Worm (Caenorhabditis elegans) whole organism, young adult: Measurements from ENCODE around the gene R07E4.1.

Source experiments
- B0035.1 ChIP-seq: sonication (generic microtip); optimal IDR thresholded peaks from 2 replicates; lab custom pipeline; 2016; ENCODE audit warnings: missing genetic modification characterization, mild to moderate bottlenecking, missing compliant biosample characterization, missing genotype, missing genetic modification reagents
- B0261.1 ChIP-seq: sonication (generic microtip); optimal IDR thresholded peaks from 2 replicates; lab custom pipeline; 2016; ENCODE audit warnings: mild to moderate bottlenecking, missing genetic modification characterization, moderate library complexity, missing compliant biosample characterization
- B0336.3 ChIP-seq: fragments of 200-800 bp; sonication (Bioruptor generic); IDR thresholded peaks from 2 replicates; pipeline ENCODE4 v1.3.6; 2022; ENCODE audit warnings: missing genetic modification characterization, missing compliant biosample characterization
- C06A6.2 ChIP-seq: fragments of 200-800 bp; sonication (Bioruptor generic); conservative IDR thresholded peaks from 2 replicates; pipeline ENCODE4 v1.3.6; 2022; ENCODE audit warnings: missing genetic modification characterization, missing compliant biosample characterization
- F23B12.7 ChIP-seq: sonication (generic microtip); optimal IDR thresholded peaks from 2 replicates; lab custom pipeline; 2017; ENCODE audit warnings: missing genetic modification characterization, mild to moderate bottlenecking, missing compliant biosample characterization, antibody characterized with exemption, moderate library complexity; ENCODE audit not compliant: insufficient read depth
- F37B4.10 ChIP-seq: fragments of 200-800 bp; sonication (Bioruptor generic); IDR thresholded peaks from 2 replicates; pipeline ENCODE4 v1.3.6; 2022; ENCODE audit warnings: missing genetic modification characterization, missing compliant biosample characterization
- F39B2.1 ChIP-seq: fragments of 200-800 bp; sonication (Bioruptor generic); IDR thresholded peaks from 2 replicates; pipeline ENCODE4 v1.3.6; 2022; ENCODE audit warnings: missing genetic modification reagents, missing genetic modification characterization, missing compliant biosample characterization
- K11D2.4 ChIP-seq: fragments of 200-800 bp; sonication (Bioruptor generic); IDR thresholded peaks from 2 replicates; pipeline ENCODE4 v1.3.6; 2022; ENCODE audit warnings: missing genetic modification reagents, missing genetic modification characterization, missing compliant biosample characterization
- Y53G8AR.9 ChIP-seq: fragments of 200-800 bp; sonication (Bioruptor generic); conservative IDR thresholded peaks from 2 replicates; pipeline ENCODE4 v1.3.6; 2022; ENCODE audit warnings: missing genetic modification reagents, missing genetic modification characterization, missing compliant biosample characterization
- Y95B8A.8 ChIP-seq: fragments of 200-800 bp; sonication (Bioruptor generic); IDR thresholded peaks from 2 replicates; pipeline ENCODE4 v1.3.6; 2022; ENCODE audit warnings: missing genetic modification reagents, missing genetic modification characterization, missing compliant biosample characterization
- akir-1 ChIP-seq: fragments of 200-800 bp; sonication (Bioruptor generic); optimal IDR thresholded peaks from 2 replicates; lab custom pipeline; 2018; ENCODE audit warnings: mild to moderate bottlenecking, missing genetic modification characterization, moderate library complexity, missing compliant biosample characterization
- ama-1 ChIP-seq, 3 experiments: fragments of 150-350 bp in 1 of 3; sonication (generic microtip) in 2 of 3; optimal IDR thresholded peaks; 2 replicates each; lab custom pipeline; 2014 to 2018; ENCODE audit warnings: missing biosample characterization in 2 of 3, missing genetic modification characterization in 2 of 3, missing genetic modification reagents in 2 of 3
- atf-7 ChIP-seq: sonication (generic microtip); optimal IDR thresholded peaks from 2 replicates; lab custom pipeline; 2017; ENCODE audit warnings: mild to moderate bottlenecking, missing genetic modification characterization, missing compliant biosample characterization
- athp-1 ChIP-seq: sonication (generic microtip); optimal IDR thresholded peaks from 2 replicates; lab custom pipeline; 2017; ENCODE audit warnings: mild to moderate bottlenecking, missing genetic modification characterization, missing compliant biosample characterization
- attf-5 ChIP-seq: fragments of 200-800 bp; sonication (Bioruptor generic); optimal IDR thresholded peaks from 2 replicates; lab custom pipeline; 2018; ENCODE audit warnings: mild to moderate bottlenecking, missing genetic modification characterization, missing compliant biosample characterization
- attf-6 ChIP-seq: fragments of 200-800 bp; sonication (Bioruptor generic); IDR thresholded peaks from 2 replicates; pipeline ENCODE4 v1.3.6; 2022; ENCODE audit warnings: missing genetic modification reagents, missing genetic modification characterization, missing compliant biosample characterization
- bed-1 ChIP-seq: fragments of 200-800 bp; sonication (Bioruptor generic); IDR thresholded peaks from 2 replicates; pipeline ENCODE4 v1.3.6; 2022; ENCODE audit warnings: missing genetic modification reagents, missing genetic modification characterization, missing compliant biosample characterization
- ceh-27 ChIP-seq: fragments of 200-800 bp; sonication (Bioruptor generic); optimal IDR thresholded peaks from 2 replicates; lab custom pipeline; 2018; ENCODE audit warnings: mild to moderate bottlenecking, missing genetic modification characterization, moderate library complexity, missing compliant biosample characterization
- ceh-91 ChIP-seq: fragments of 200-800 bp; sonication (Bioruptor generic); IDR thresholded peaks from 2 replicates; pipeline ENCODE4 v1.3.6; 2022; ENCODE audit warnings: missing genetic modification reagents, missing genetic modification characterization, missing compliant biosample characterization
- dpl-1 ChIP-seq: fragments of 150-350 bp; optimal IDR thresholded peaks from 2 replicates; lab custom pipeline; 2014; ENCODE audit warnings: missing biosample characterization, missing genetic modification reagents, missing genetic modification characterization
- efl-1 ChIP-seq: fragments of 150-350 bp; optimal IDR thresholded peaks from 2 replicates; lab custom pipeline; 2014; ENCODE audit warnings: missing biosample characterization, missing genetic modification reagents, missing genetic modification characterization
- egl-18 ChIP-seq: fragments of 200-800 bp; sonication (Bioruptor generic); IDR thresholded peaks from 2 replicates; pipeline ENCODE4 v1.3.6; 2022; ENCODE audit warnings: missing genetic modification reagents, missing genetic modification characterization, missing compliant biosample characterization
- hlh-12 ChIP-seq: sonication (generic microtip); optimal IDR thresholded peaks from 2 replicates; lab custom pipeline; 2016; ENCODE audit warnings: missing genetic modification characterization, missing compliant biosample characterization
- hmg-1.2 ChIP-seq: fragments of 200-800 bp; sonication (Bioruptor generic); IDR thresholded peaks from 2 replicates; pipeline ENCODE4 v1.3.6; 2022; ENCODE audit warnings: missing genetic modification reagents, missing genetic modification characterization, missing compliant biosample characterization
- lag-1 ChIP-seq: fragments of 200-800 bp; sonication (Bioruptor generic); IDR thresholded peaks from 2 replicates; pipeline ENCODE4 v1.3.6; 2022; ENCODE audit warnings: missing genetic modification reagents, missing genetic modification characterization, missing compliant biosample characterization
- let-607 ChIP-seq, 2 experiments: fragments of 200-800 bp in 1 of 2; sonication (Bioruptor generic) in 1 of 2; sonication (generic microtip) in 1 of 2; optimal IDR thresholded peaks; 2 replicates each; lab custom pipeline; 2016 to 2018; ENCODE audit warnings: mild to moderate bottlenecking in 2 of 2, missing compliant biosample characterization in 2 of 2, missing genetic modification characterization in 2 of 2, moderate library complexity in 2 of 2, missing genotype in 1 of 2
- lin-26 ChIP-seq: fragments of 200-800 bp; sonication (Bioruptor generic); IDR thresholded peaks from 2 replicates; pipeline ENCODE4 v1.3.6; 2022; ENCODE audit warnings: missing genetic modification reagents, missing genetic modification characterization, missing compliant biosample characterization
- lin-35 ChIP-seq, 3 experiments: fragments of 150-350 bp in 2 of 3; sonication (generic microtip) in 1 of 3; optimal IDR thresholded peaks; 2 replicates each; lab custom pipeline; 2014 to 2018; ENCODE audit warnings: missing biosample characterization in 3 of 3, missing genetic modification characterization in 3 of 3, missing genetic modification reagents in 3 of 3
- lin-40 ChIP-seq: sonication (generic microtip); optimal IDR thresholded peaks from 2 replicates; lab custom pipeline; 2016; ENCODE audit warnings: missing genetic modification characterization, mild to moderate bottlenecking, missing compliant biosample characterization, missing genotype, missing genetic modification reagents
- madf-10 ChIP-seq: sonication (generic microtip); optimal IDR thresholded peaks from 2 replicates; lab custom pipeline; 2016; ENCODE audit warnings: mild to moderate bottlenecking, missing genetic modification characterization, missing compliant biosample characterization
- madf-8 ChIP-seq: fragments of 200-800 bp; sonication (Bioruptor generic); conservative IDR thresholded peaks from 2 replicates; pipeline ENCODE4 v1.3.6; 2022; ENCODE audit warnings: missing genetic modification reagents, missing genetic modification characterization, missing compliant biosample characterization
- mcd-1 ChIP-seq: fragments of 200-800 bp; sonication (Bioruptor generic); IDR thresholded peaks from 2 replicates; pipeline ENCODE4 v1.3.6; 2022; ENCODE audit warnings: missing genetic modification reagents, missing genetic modification characterization, missing compliant biosample characterization
- nfyb-1 ChIP-seq: fragments of 200-800 bp; sonication (Bioruptor generic); IDR thresholded peaks from 2 replicates; pipeline ENCODE4 v1.3.6; 2022; ENCODE audit warnings: missing genetic modification reagents, missing genetic modification characterization, missing compliant biosample characterization
- nhr-120 ChIP-seq: fragments of 200-800 bp; sonication (Bioruptor generic); IDR thresholded peaks from 2 replicates; pipeline ENCODE4 v1.3.6; 2022; ENCODE audit warnings: missing genetic modification characterization, missing compliant biosample characterization
- nhr-90 ChIP-seq: sonication (generic microtip); optimal IDR thresholded peaks from 2 replicates; lab custom pipeline; 2016; ENCODE audit warnings: missing genotype, mild to moderate bottlenecking, missing genetic modification characterization, missing compliant biosample characterization
- pbrm-1 ChIP-seq: fragments of 200-800 bp; sonication (Bioruptor generic); IDR thresholded peaks from 2 replicates; pipeline ENCODE4 v1.3.6; 2022; ENCODE audit warnings: missing genetic modification reagents, missing genetic modification characterization, missing compliant biosample characterization
- repo-1 ChIP-seq: sonication (generic microtip); optimal IDR thresholded peaks from 2 replicates; lab custom pipeline; 2017; ENCODE audit warnings: mild to moderate bottlenecking, missing genetic modification characterization, missing compliant biosample characterization
- rpc-1 ChIP-seq, 2 experiments: fragments of 150-350 bp in 1 of 2; sonication (generic microtip) in 1 of 2; optimal IDR thresholded peaks; 2 replicates each; lab custom pipeline; 2014 to 2018; ENCODE audit warnings: missing biosample characterization in 1 of 2, missing genetic modification characterization in 1 of 2, missing genetic modification reagents in 1 of 2, missing genotype in 1 of 2
- snpc-1.1 ChIP-seq: sonication (generic microtip); optimal IDR thresholded peaks from 2 replicates; lab custom pipeline; 2017; ENCODE audit warnings: missing genetic modification characterization, mild to moderate bottlenecking, missing compliant biosample characterization, antibody characterized with exemption, moderate library complexity, missing genotype, missing genetic modification reagents; ENCODE audit not compliant: insufficient read depth
- snpc-4 ChIP-seq, 5 experiments: fragments of 150-350 bp in 1 of 5; sonication (generic microtip) in 4 of 5; optimal IDR thresholded peaks; 2 replicates each; lab custom pipeline; 2014 to 2018; ENCODE audit warnings: missing genetic modification characterization in 5 of 5, missing biosample characterization in 3 of 5, antibody characterized with exemption in 2 of 5, mild to moderate bottlenecking in 2 of 5, missing compliant biosample characterization in 2 of 5, missing genotype in 2 of 5, moderate library complexity in 2 of 5, missing genetic modification reagents in 1 of 5
- somi-1 ChIP-seq: fragments of 200-800 bp; sonication (Bioruptor generic); optimal IDR thresholded peaks from 2 replicates; lab custom pipeline; 2018; ENCODE audit warnings: mild to moderate bottlenecking, missing genetic modification characterization, missing compliant biosample characterization
- unc-130 ChIP-seq: sonication (generic microtip); optimal IDR thresholded peaks from 2 replicates; lab custom pipeline; 2016; ENCODE audit warnings: missing genetic modification reagents, missing genetic modification characterization, missing compliant biosample characterization
- unc-62 ChIP-seq: fragments of 150-350 bp; optimal IDR thresholded peaks from 2 replicates; lab custom pipeline; 2014; ENCODE audit warnings: missing biosample characterization, missing genetic modification reagents, missing genetic modification characterization
- zfh-2 ChIP-seq: fragments of 200-800 bp; sonication (Bioruptor generic); conservative IDR thresholded peaks from 2 replicates; pipeline ENCODE4 v1.3.6; 2022; ENCODE audit warnings: missing genetic modification reagents, missing genetic modification characterization, missing compliant biosample characterization
- ztf-26 ChIP-seq: sonication (generic microtip); optimal IDR thresholded peaks from 2 replicates; lab custom pipeline; 2017; ENCODE audit warnings: missing genetic modification characterization, missing compliant biosample characterization
- ztf-3 ChIP-seq: fragments of 200-800 bp; sonication (Bioruptor generic); optimal IDR thresholded peaks from 2 replicates; lab custom pipeline; 2018; ENCODE audit warnings: mild to moderate bottlenecking, missing genetic modification characterization, missing compliant biosample characterization
- ztf-6 ChIP-seq: fragments of 200-800 bp; sonication (Bioruptor generic); IDR thresholded peaks from 2 replicates; pipeline ENCODE4 v1.3.6; 2022; ENCODE audit warnings: missing genetic modification reagents, missing genetic modification characterization, missing compliant biosample characterization

The R07E4.1 gene

ce11 chrX:5984581-5985039 lies 25.7 kb downstream of the R07E4.1 start, which contains the start of gene klp-13 (continued):
- TF ChIP-seq ztf-3: no peak
- no peak for TF ChIP-seq Y95B8A.8 (GFP tag; lab: Robert Waterston, UW)
- TF ChIP-seq madf-10 (tag; lab: Kevin White, UChicago): peak; percentile 98
- peak in 1 of 3 experiments; percentile 83 for TF ChIP-seq lin-35 (GFP tag; optimal IDR thresholded peaks at IDR 0.05; lab: Kevin White, UChicago)
- no peak for TF ChIP-seq B0035.1 (tag; lab: Kevin White, UChicago)
- TF ChIP-seq atf-7 (tag; lab: Kevin White, UChicago): no peak
- TF ChIP-seq efl-1: peak; percentile 70
- TF ChIP-seq somi-1: peak; percentile 16
- no peak for TF ChIP-seq snpc-1.1 (tag; lab: Kevin White, UChicago)
- TF ChIP-seq let-607 (tag; optimal IDR thresholded peaks at IDR 0.05; lab: Kevin White, UChicago): peak; percentile 30 to 83
- peak; percentile 82 for TF ChIP-seq attf-5 (GFP tag; lab: Kevin White, UChicago)
- TF ChIP-seq lin-26 (GFP tag; lab: Robert Waterston, UW): no peak
- no peak for TF ChIP-seq C06A6.2 (GFP tag; lab: Robert Waterston, UW)
- TF ChIP-seq repo-1 (tag; lab: Kevin White, UChicago): no peak
- TF ChIP-seq nhr-120: no peak
- TF ChIP-seq ztf-6 (GFP tag; lab: Robert Waterston, UW): no peak
- peak; percentile 78 for TF ChIP-seq lin-40 (tag; lab: Kevin White, UChicago)
- TF ChIP-seq ceh-91 (GFP tag; lab: Robert Waterston, UW): no peak
- peak; percentile 51 for TF ChIP-seq dpl-1 (GFP tag; lab: Kevin White, UChicago)
- TF ChIP-seq K11D2.4 (GFP tag; lab: Robert Waterston, UW): peak; percentile 67
- TF ChIP-seq hmg-1.2: peak; percentile 87
- no peak for TF ChIP-seq nhr-90 (tag; lab: Kevin White, UChicago)
- no peak for TF ChIP-seq B0261.1 (tag; lab: Kevin White, UChicago)
- TF ChIP-seq madf-8 (GFP tag; lab: Robert Waterston, UW): no peak
- no peak; the same call in 1 of the 2 replicates for TF ChIP-seq B0336.3 (GFP tag; lab: Robert Waterston, UW)
- 0 out of 2 replicates have a peak, but pooled peaks have one; percentile 86 for TF ChIP-seq F37B4.10
- TF ChIP-seq attf-6 (GFP tag; lab: Robert Waterston, UW): no peak
- no peak for TF ChIP-seq snpc-4 (GFP tag; optimal IDR thresholded peaks at IDR 0.05; lab: Kevin White, UChicago)
- TF ChIP-seq snpc-4 (tag; optimal IDR thresholded peaks at IDR 0.05; lab: Kevin White, UChicago): peak in 1 of 4 experiments; percentile 57
- no peak for TF ChIP-seq lag-1 (GFP tag; lab: Robert Waterston, UW)
- TF ChIP-seq F23B12.7 (tag; lab: Kevin White, UChicago): peak; percentile 50
- no peak for TF ChIP-seq hlh-12 (tag; lab: Kevin White, UChicago)
- TF ChIP-seq rpc-1 (optimal IDR thresholded peaks at IDR 0.05; lab: Kevin White, UChicago): no peak
- TF ChIP-seq rpc-1 (tag; optimal IDR thresholded peaks at IDR 0.05; lab: Kevin White, UChicago): no peak
- peak; percentile 77 for TF ChIP-seq nfyb-1 (GFP tag; lab: Robert Waterston, UW)
- no peak for TF ChIP-seq unc-62 (GFP tag; lab: Kevin White, UChicago)
- TF ChIP-seq F39B2.1 (GFP tag; lab: Robert Waterston, UW): no peak
- no peak for TF ChIP-seq akir-1 (GFP tag; lab: Kevin White, UChicago)
- peak; percentile 33; the same call in 1 of the 2 replicates for TF ChIP-seq Y53G8AR.9 (GFP tag; lab: Robert Waterston, UW)
- peak; percentile 88 for TF ChIP-seq ceh-27 (GFP tag; lab: Kevin White, UChicago)
- TF ChIP-seq zfh-2 (GFP tag; lab: Robert Waterston, UW): peak; percentile 97
- TF ChIP-seq unc-130 (GFP tag; lab: Kevin White, UChicago): no peak
- TF ChIP-seq egl-18 (GFP tag; lab: Robert Waterston, UW): no peak
- peak; percentile 48; the same call in 1 of the 2 replicates for TF ChIP-seq pbrm-1 (GFP tag; lab: Robert Waterston, UW)
- TF ChIP-seq mcd-1 (GFP tag; lab: Robert Waterston, UW): peak; percentile 60
- peak; percentile 10 for TF ChIP-seq ztf-26 (tag; lab: Kevin White, UChicago)
- TF ChIP-seq bed-1 (GFP tag; lab: Robert Waterston, UW): no peak
- TF ChIP-seq athp-1 (tag; lab: Kevin White, UChicago): no peak
- no peak for TF ChIP-seq ama-1 (optimal IDR thresholded peaks at IDR 0.05; lab: Kevin White, UChicago)
- TF ChIP-seq ama-1 (GFP tag; optimal IDR thresholded peaks at IDR 0.05; lab: Kevin White, UChicago): no peak
